Fruit fly (Drosophila melanogaster) whole organism, embryonic: ENCODE measurements around the gene CG33124.

Source experiments
- Asciz ChIP-seq: fragments of 200-800 bp; sonication (Bioruptor generic); optimal IDR thresholded peaks from 2 replicates; lab custom pipeline; 2017; ENCODE audit warnings: missing biosample characterization, mild to moderate bottlenecking, missing genetic modification characterization, missing genetic modification reagents
- Atf-2 ChIP-seq: fragments of 200-800 bp; sonication (Bioruptor generic); optimal IDR thresholded peaks from 2 replicates; lab custom pipeline; 2016; ENCODE audit warnings: missing biosample characterization, missing genetic modification characterization
- Bteb2 ChIP-seq: fragments of 200-800 bp; sonication (Bioruptor generic); optimal IDR thresholded peaks from 2 replicates; lab custom pipeline; 2016; ENCODE audit warnings: missing biosample characterization, missing genetic modification characterization
- CG1024 ChIP-seq: fragments of 200-800 bp; sonication (Bioruptor generic); IDR thresholded peaks from 2 replicates; pipeline ENCODE4 v1.3.6; 2022; ENCODE audit warnings: missing biosample characterization, missing genetic modification characterization
- CG10959 ChIP-seq: fragments of 200-800 bp; sonication (Bioruptor generic); IDR thresholded peaks from 2 replicates; pipeline ENCODE4 v1.3.6; 2022; ENCODE audit warnings: missing biosample characterization, missing genetic modification characterization
- CG14014 ChIP-seq: fragments of 200-800 bp; sonication (Bioruptor generic); IDR thresholded peaks from 2 replicates; pipeline ENCODE4 v1.3.6; 2022; ENCODE audit warnings: missing biosample characterization, missing genetic modification characterization
- CG2129 ChIP-seq: fragments of 200-800 bp; sonication (Bioruptor generic); IDR thresholded peaks from 2 replicates; pipeline ENCODE4 v1.3.6; 2022; ENCODE audit warnings: missing biosample characterization, missing genetic modification characterization; ENCODE audit not compliant: partially characterized antibody
- CG2678 ChIP-seq: fragments of 200-800 bp; sonication (Bioruptor generic); optimal IDR thresholded peaks from 3 replicates; lab custom pipeline; 2019; ENCODE audit warnings: missing biosample characterization, mild to moderate bottlenecking, missing genetic modification characterization, moderate library complexity
- CG32532 ChIP-seq: fragments of 200-800 bp; sonication (Bioruptor generic); IDR thresholded peaks from 2 replicates; pipeline ENCODE4 v1.3.6; 2022; ENCODE audit warnings: missing biosample characterization, missing genetic modification characterization
- CG3281 ChIP-seq: fragments of 200-800 bp; sonication (Bioruptor generic); optimal IDR thresholded peaks from 3 replicates; lab custom pipeline; 2017; ENCODE audit warnings: missing biosample characterization, mild to moderate bottlenecking, missing genetic modification characterization
- CG3407 ChIP-seq: fragments of 200-800 bp; sonication (Bioruptor generic); optimal IDR thresholded peaks from 2 replicates; lab custom pipeline; 2018; ENCODE audit warnings: missing biosample characterization, mild to moderate bottlenecking, missing genetic modification characterization
- CG7928 ChIP-seq: fragments of 200-800 bp; sonication (Bioruptor generic); optimal IDR thresholded peaks from 2 replicates; lab custom pipeline; 2017; ENCODE audit warnings: missing biosample characterization, mild to moderate bottlenecking, missing genetic modification characterization
- CG8765 ChIP-seq: fragments of 200-800 bp; sonication (Bioruptor generic); IDR thresholded peaks from 2 replicates; pipeline ENCODE4 v1.3.6; 2022; ENCODE audit warnings: missing biosample characterization, missing genetic modification characterization
- CG8924 ChIP-seq: fragments of 200-800 bp; optimal IDR thresholded peaks from 3 replicates; lab custom pipeline; 2019; ENCODE audit warnings: missing biosample characterization, mild to moderate bottlenecking, missing genetic modification characterization, moderate library complexity
- CG8944 ChIP-seq: fragments of 200-800 bp; sonication (Bioruptor generic); optimal IDR thresholded peaks from 3 replicates; lab custom pipeline; 2016; ENCODE audit warnings: missing biosample characterization, missing genetic modification characterization
- Dek ChIP-seq: fragments of 200-800 bp; sonication (Bioruptor generic); optimal IDR thresholded peaks from 3 replicates; lab custom pipeline; 2019; ENCODE audit warnings: missing biosample characterization, mild to moderate bottlenecking, missing genetic modification characterization, moderate library complexity
- ERR ChIP-seq: fragments of 200-800 bp; sonication (Bioruptor generic); optimal IDR thresholded peaks from 2 replicates; lab custom pipeline; 2016; ENCODE audit warnings: missing biosample characterization, missing genetic modification characterization
- Fer3 ChIP-seq: fragments of 200-800 bp; sonication (Bioruptor generic); optimal IDR thresholded peaks from 2 replicates; lab custom pipeline; 2018; ENCODE audit warnings: missing biosample characterization, mild to moderate bottlenecking, missing genetic modification characterization, moderate library complexity
- HHEX ChIP-seq: fragments of 200-800 bp; sonication (Bioruptor generic); optimal IDR thresholded peaks from 3 replicates; lab custom pipeline; 2017; ENCODE audit warnings: missing biosample characterization, mild to moderate bottlenecking, missing genetic modification characterization, missing genetic modification reagents
- HLH54F ChIP-seq: fragments of 200-800 bp; sonication (Bioruptor generic); optimal IDR thresholded peaks from 3 replicates; lab custom pipeline; 2016; ENCODE audit warnings: missing biosample characterization, missing genetic modification characterization
- HLHmδ ChIP-seq: fragments of 200-800 bp; sonication (Bioruptor generic); optimal IDR thresholded peaks from 2 replicates; lab custom pipeline; 2018; ENCODE audit warnings: missing biosample characterization, mild to moderate bottlenecking, missing genetic modification characterization, moderate library complexity
- Hand ChIP-seq: fragments of 200-800 bp; sonication (Bioruptor generic); optimal IDR thresholded peaks from 2 replicates; lab custom pipeline; 2017; ENCODE audit warnings: mild to moderate bottlenecking, missing biosample characterization, missing genetic modification reagents, missing genetic modification characterization
- Max ChIP-seq: fragments of 200-800 bp; sonication (Bioruptor generic); optimal IDR thresholded peaks from 2 replicates; lab custom pipeline; 2016; ENCODE audit warnings: missing biosample characterization, mild to moderate bottlenecking, missing genetic modification characterization
- Nf-YB ChIP-seq: fragments of 200-800 bp; sonication (Bioruptor generic); optimal IDR thresholded peaks from 3 replicates; lab custom pipeline; 2019; ENCODE audit warnings: missing biosample characterization, mild to moderate bottlenecking, missing genetic modification characterization, moderate library complexity
- Nf-YC ChIP-seq: fragments of 200-800 bp; optimal IDR thresholded peaks from 3 replicates; lab custom pipeline; 2019; ENCODE audit warnings: missing biosample characterization, mild to moderate bottlenecking, missing genetic modification characterization, moderate library complexity
- Six4 ChIP-seq: fragments of 200-800 bp; sonication (Bioruptor generic); optimal IDR thresholded peaks from 2 replicates; lab custom pipeline; 2016; ENCODE audit warnings: missing biosample characterization, missing genetic modification characterization
- Sox100B ChIP-seq: fragments of 200-800 bp; sonication (Bioruptor generic); optimal IDR thresholded peaks from 3 replicates; lab custom pipeline; 2018; ENCODE audit warnings: missing biosample characterization, mild to moderate bottlenecking, missing genetic modification characterization
- Stat92E ChIP-seq, 3 experiments: fragments of >200 bp in 2 of 3; fragments of 200-800 bp in 1 of 3; sonication (Bioruptor generic) in 1 of 3; optimal IDR thresholded peaks; 2 replicates each; lab custom pipeline; 2017 to 2019; ENCODE audit warnings: missing biosample characterization in 3 of 3, missing genetic modification characterization in 3 of 3, mild to moderate bottlenecking in 1 of 3, moderate library complexity in 1 of 3
- ato ChIP-seq: fragments of 200-800 bp; sonication (Bioruptor generic); IDR thresholded peaks from 2 replicates; pipeline ENCODE4 v1.3.6; 2022; ENCODE audit warnings: missing biosample characterization, missing genetic modification characterization; ENCODE audit not compliant: partially characterized antibody
- bbx ChIP-seq: fragments of 200-800 bp; sonication (Bioruptor generic); IDR thresholded peaks from 2 replicates; pipeline ENCODE4 v1.3.6; 2022; ENCODE audit warnings: missing biosample characterization, missing genetic modification characterization; ENCODE audit not compliant: partially characterized antibody
- chm ChIP-seq: fragments of 200-800 bp; sonication (Bioruptor generic); IDR thresholded peaks from 2 replicates; pipeline ENCODE4 v1.3.6; 2022; ENCODE audit warnings: missing biosample characterization, missing genetic modification characterization
- ewg ChIP-seq: fragments of 200-800 bp; sonication (Bioruptor generic); optimal IDR thresholded peaks from 3 replicates; lab custom pipeline; 2017; ENCODE audit warnings: mild to moderate bottlenecking, missing biosample characterization, missing genetic modification reagents, missing genetic modification characterization
- exex ChIP-seq: fragments of 200-800 bp; sonication (Bioruptor generic); optimal IDR thresholded peaks from 4 replicates; lab custom pipeline; 2018; ENCODE audit warnings: missing biosample characterization, mild to moderate bottlenecking, missing genetic modification characterization, moderate library complexity
- gcm ChIP-seq: fragments of 200-800 bp; sonication (Bioruptor generic); optimal IDR thresholded peaks from 2 replicates; lab custom pipeline; 2019; ENCODE audit warnings: missing biosample characterization, mild to moderate bottlenecking, missing genetic modification characterization, moderate library complexity
- gfzf ChIP-seq: fragments of 200-800 bp; sonication (Bioruptor generic); optimal IDR thresholded peaks from 2 replicates; lab custom pipeline; 2016; ENCODE audit warnings: missing biosample characterization, mild to moderate bottlenecking, missing genetic modification characterization, moderate library complexity
- hth ChIP-seq: fragments of >200 bp; optimal IDR thresholded peaks from 2 replicates; lab custom pipeline; 2017; ENCODE audit warnings: inconsistent platforms
- inv ChIP-seq: fragments of 200-800 bp; sonication (Bioruptor generic); IDR thresholded peaks from 2 replicates; pipeline ENCODE4 v1.3.6; 2022; ENCODE audit warnings: missing biosample characterization, missing genetic modification characterization; ENCODE audit not compliant: partially characterized antibody
- lbe ChIP-seq: fragments of 200-800 bp; sonication (Bioruptor generic); optimal IDR thresholded peaks from 2 replicates; lab custom pipeline; 2016; ENCODE audit warnings: missing biosample characterization, mild to moderate bottlenecking, missing genetic modification characterization
- lilli ChIP-seq: fragments of 200-800 bp; sonication (Bioruptor generic); optimal IDR thresholded peaks from 3 replicates; lab custom pipeline; 2016; ENCODE audit warnings: missing biosample characterization, missing genetic modification characterization
- luna ChIP-seq: fragments of 200-800 bp; sonication (Bioruptor generic); optimal IDR thresholded peaks from 2 replicates; lab custom pipeline; 2016; ENCODE audit warnings: missing biosample characterization, missing genetic modification characterization
- pum ChIP-seq: fragments of 200-800 bp; sonication (Bioruptor generic); optimal IDR thresholded peaks from 2 replicates; lab custom pipeline; 2016; ENCODE audit warnings: missing biosample characterization, missing genetic modification characterization
- rib ChIP-seq: fragments of 200-800 bp; sonication (Bioruptor generic); IDR thresholded peaks from 2 replicates; pipeline ENCODE4 v1.3.6; 2022; ENCODE audit warnings: missing biosample characterization, missing genetic modification characterization
- shn ChIP-seq: fragments of 200-800 bp; sonication (Bioruptor generic); optimal IDR thresholded peaks from 3 replicates; lab custom pipeline; 2016; ENCODE audit warnings: missing biosample characterization, missing genetic modification characterization
- sim ChIP-seq: fragments of 200-800 bp; sonication (Bioruptor generic); IDR thresholded peaks from 2 replicates; pipeline ENCODE4 v1.3.6; 2022; ENCODE audit warnings: missing biosample characterization, missing genetic modification characterization
- slbo ChIP-seq: fragments of 200-800 bp; sonication (Bioruptor generic); IDR thresholded peaks from 2 replicates; pipeline ENCODE4 v1.3.6; 2022; ENCODE audit warnings: missing biosample characterization, missing genetic modification characterization
- tap ChIP-seq: fragments of 200-800 bp; optimal IDR thresholded peaks from 3 replicates; lab custom pipeline; 2019; ENCODE audit warnings: missing biosample characterization, mild to moderate bottlenecking, missing genetic modification characterization, moderate library complexity
- unc-4 ChIP-seq: fragments of 200-800 bp; sonication (Bioruptor generic); IDR thresholded peaks from 2 replicates; pipeline ENCODE4 v1.3.6; 2022; ENCODE audit warnings: missing biosample characterization, missing genetic modification characterization; ENCODE audit not compliant: partially characterized antibody
- wdn ChIP-seq: fragments of 200-800 bp; sonication (Bioruptor generic); IDR thresholded peaks from 2 replicates; pipeline ENCODE4 v1.3.6; 2022; ENCODE audit warnings: missing biosample characterization, missing genetic modification characterization
- yki ChIP-seq: fragments of >200 bp; optimal IDR thresholded peaks from 3 replicates; lab custom pipeline; 2018
- zen ChIP-seq: fragments of 200-800 bp; sonication (Bioruptor generic); optimal IDR thresholded peaks from 3 replicates; lab custom pipeline; 2018; ENCODE audit warnings: missing biosample characterization, mild to moderate bottlenecking, missing genetic modification characterization, moderate library complexity

Gene CG33124

dm6 chr2L:2175930-2176643, 32.8 kb downstream of the CG33124 start (continued):
- TF ChIP-seq pum (GFP tag; lab: Kevin White, UChicago), result no peak
- peak; percentile 50 for TF ChIP-seq CG8924 (tag; lab: Kevin White, UChicago)
- no peak for TF ChIP-seq chm
- no peak for TF ChIP-seq bbx (GFP tag; lab: Robert Waterston, UW)
- no peak for TF ChIP-seq CG10959 (GFP tag; lab: Robert Waterston, UW)
- TF ChIP-seq ewg, result no peak
- no peak for TF ChIP-seq gcm (GFP tag; lab: Kevin White, UChicago)
- no peak for TF ChIP-seq inv (GFP tag; lab: Robert Waterston, UW)
- no peak for TF ChIP-seq CG3407 (GFP tag; lab: Kevin White, UChicago)
- peak; percentile 21 for TF ChIP-seq Nf-YB (GFP tag; lab: Kevin White, UChicago)
- TF ChIP-seq Hand (GFP tag; lab: Kevin White, UChicago), result peak; percentile 32
- no peak for TF ChIP-seq hth
- TF ChIP-seq exex (tag; lab: Kevin White, UChicago), result no peak
- no peak for TF ChIP-seq Six4 (GFP tag; lab: Kevin White, UChicago)
- TF ChIP-seq sim (GFP tag; lab: Robert Waterston, UW), result no peak
- TF ChIP-seq Nf-YC (tag; lab: Kevin White, UChicago), result peak; percentile 22
- TF ChIP-seq CG8944 (GFP tag; lab: Kevin White, UChicago), result no peak
- peak; percentile 45 for TF ChIP-seq Sox100B (GFP tag; lab: Kevin White, UChicago)
- peak; percentile 9 for TF ChIP-seq Max
- no peak for TF ChIP-seq Stat92E (GFP tag; optimal IDR thresholded peaks at IDR 0.05; lab: Kevin White, UChicago)
- TF ChIP-seq yki, result no peak
- no peak for TF ChIP-seq unc-4
- no peak for TF ChIP-seq CG1024
- no peak for TF ChIP-seq luna (GFP tag; lab: Kevin White, UChicago)
- no peak for TF ChIP-seq ERR
- no peak for TF ChIP-seq lbe (GFP tag; lab: Kevin White, UChicago)
- TF ChIP-seq CG32532, result peak; percentile 72
- no peak for TF ChIP-seq CG14014 (GFP tag; lab: Robert Waterston, UW)
- TF ChIP-seq wdn (GFP tag; lab: Robert Waterston, UW), result peak; percentile 43; the same call in 1 of the 2 replicates
- TF ChIP-seq rib (GFP tag; lab: Robert Waterston, UW), result peak; percentile 36; the same call in 1 of the 2 replicates
- TF ChIP-seq ato (GFP tag; lab: Robert Waterston, UW), result no peak
- TF ChIP-seq slbo (GFP tag; lab: Robert Waterston, UW), result peak; percentile 46; the same call in 1 of the 2 replicates
- no peak for TF ChIP-seq gfzf (GFP tag; lab: Kevin White, UChicago)
- TF ChIP-seq Fer3 (tag; lab: Kevin White, UChicago), result peak; percentile 68
- peak; percentile 35 for TF ChIP-seq Bteb2
- no peak for TF ChIP-seq shn
- no peak for TF ChIP-seq zen (tag; lab: Kevin White, UChicago)
- no peak for TF ChIP-seq HLH54F (GFP tag; lab: Kevin White, UChicago)
- TF ChIP-seq Atf-2 (GFP tag; lab: Kevin White, UChicago), result no peak
- TF ChIP-seq HHEX (GFP tag; lab: Kevin White, UChicago), result peak; percentile 40
- no peak for TF ChIP-seq CG8765 (GFP tag; lab: Robert Waterston, UW)
- no peak for TF ChIP-seq CG7928 (GFP tag; lab: Kevin White, UChicago)
- peak; percentile 80 for TF ChIP-seq CG3281
- TF ChIP-seq CG2678, result peak; percentile 83
- TF ChIP-seq Dek (tag; lab: Kevin White, UChicago), result peak; percentile 63
- TF ChIP-seq CG2129, result no peak
- TF ChIP-seq tap (tag; lab: Kevin White, UChicago), result peak; percentile 15
- no peak for TF ChIP-seq Asciz (GFP tag; lab: Kevin White, UChicago)
- no peak for TF ChIP-seq HLHmδ (GFP tag; lab: Kevin White, UChicago)
- peak; percentile 72 for TF ChIP-seq lilli (GFP tag; lab: Kevin White, UChicago)
